Fruit fly (Drosophila melanogaster) whole organism, embryonic: ENCODE data around the gene Drsl1.

Experiments
- Aef1 ChIP-seq: fragments of 200-800 bp; sonication (Bioruptor generic); IDR thresholded peaks from 3 replicates; pipeline ENCODE4 v1.3.6; 2022; ENCODE audit warnings: missing biosample characterization, missing genetic modification characterization
- Antp ChIP-seq: fragments of 200-800 bp; sonication (Bioruptor generic); optimal IDR thresholded peaks from 3 replicates; lab custom pipeline; 2016; ENCODE audit warnings: missing biosample characterization, missing genetic modification characterization
- BEAF-32 ChIP-seq: fragments of 200-800 bp; sonication (Bioruptor generic); optimal IDR thresholded peaks from 3 replicates; lab custom pipeline; 2017; ENCODE audit warnings: missing biosample characterization, missing genetic modification characterization, mild to moderate bottlenecking, moderate library complexity, missing genetic modification reagents
- Bgb ChIP-seq: fragments of 200-800 bp; sonication (Bioruptor generic); IDR thresholded peaks from 2 replicates; pipeline ENCODE4 v1.3.6; 2022; ENCODE audit warnings: missing biosample characterization, missing genetic modification characterization; ENCODE audit not compliant: partially characterized antibody
- CG11723 ChIP-seq: fragments of 200-800 bp; sonication (Bioruptor generic); optimal IDR thresholded peaks from 2 replicates; lab custom pipeline; 2017; ENCODE audit warnings: missing biosample characterization, mild to moderate bottlenecking, missing genetic modification characterization
- CG13287 ChIP-seq: fragments of 200-800 bp; sonication (Bioruptor generic); IDR thresholded peaks from 2 replicates; pipeline ENCODE4 v1.3.6; 2022; ENCODE audit warnings: missing biosample characterization, missing genetic modification characterization; ENCODE audit not compliant: partially characterized antibody
- CG13424 ChIP-seq: fragments of 200-800 bp; sonication (Bioruptor generic); optimal IDR thresholded peaks from 2 replicates; lab custom pipeline; 2019; ENCODE audit warnings: missing biosample characterization, mild to moderate bottlenecking, missing genetic modification characterization, moderate library complexity
- CG14860 ChIP-seq: fragments of 200-800 bp; sonication (Bioruptor generic); IDR thresholded peaks from 3 replicates; pipeline ENCODE4 v1.3.6; 2022; ENCODE audit warnings: missing biosample characterization, missing genetic modification characterization; ENCODE audit not compliant: partially characterized antibody
- CG15514 ChIP-seq: fragments of 200-800 bp; sonication (Bioruptor generic); optimal IDR thresholded peaks from 3 replicates; lab custom pipeline; 2017; ENCODE audit warnings: missing biosample characterization, missing genetic modification characterization, mild to moderate bottlenecking, moderate library complexity, missing genetic modification reagents
- CG16815 ChIP-seq: fragments of 200-800 bp; sonication (Bioruptor generic); optimal IDR thresholded peaks from 3 replicates; lab custom pipeline; 2017; ENCODE audit warnings: missing biosample characterization, mild to moderate bottlenecking, missing genetic modification characterization
- CG17385 ChIP-seq: fragments of 200-800 bp; sonication (Bioruptor generic); optimal IDR thresholded peaks from 3 replicates; lab custom pipeline; 2018; ENCODE audit warnings: missing biosample characterization, mild to moderate bottlenecking, missing genetic modification characterization
- CG18599 ChIP-seq: fragments of 200-800 bp; sonication (Bioruptor generic); optimal IDR thresholded peaks from 3 replicates; lab custom pipeline; 2017; ENCODE audit warnings: missing biosample characterization, missing genetic modification characterization, mild to moderate bottlenecking, moderate library complexity, missing genetic modification reagents
- CG30403 ChIP-seq: fragments of 200-800 bp; sonication (Bioruptor generic); optimal IDR thresholded peaks from 3 replicates; lab custom pipeline; 2016; ENCODE audit warnings: missing biosample characterization, missing genetic modification characterization
- CG31388 ChIP-seq: fragments of 200-800 bp; sonication (Bioruptor generic); optimal IDR thresholded peaks from 2 replicates; lab custom pipeline; 2016; ENCODE audit warnings: missing biosample characterization, missing genetic modification characterization
- CG32767 ChIP-seq: fragments of 200-800 bp; sonication (Bioruptor generic); IDR thresholded peaks from 2 replicates; pipeline ENCODE4 v1.3.6; 2022; ENCODE audit warnings: missing biosample characterization, missing genetic modification characterization
- CG3407 ChIP-seq: fragments of 200-800 bp; sonication (Bioruptor generic); optimal IDR thresholded peaks from 2 replicates; lab custom pipeline; 2018; ENCODE audit warnings: missing biosample characterization, mild to moderate bottlenecking, missing genetic modification characterization
- CG4707 ChIP-seq: fragments of 200-800 bp; sonication (Bioruptor generic); optimal IDR thresholded peaks from 2 replicates; lab custom pipeline; 2018; ENCODE audit warnings: missing biosample characterization, mild to moderate bottlenecking, missing genetic modification characterization, moderate library complexity
- CG5245 ChIP-seq: fragments of 200-800 bp; sonication (Bioruptor generic); optimal IDR thresholded peaks from 3 replicates; lab custom pipeline; 2016; ENCODE audit warnings: missing biosample characterization, missing genetic modification characterization
- CG6272 ChIP-seq: fragments of 200-800 bp; sonication (Bioruptor generic); IDR thresholded peaks from 2 replicates; pipeline ENCODE4 v1.3.6; 2022; ENCODE audit warnings: missing biosample characterization, missing genetic modification characterization
- CG6689 ChIP-seq: fragments of 200-800 bp; sonication (Bioruptor generic); IDR thresholded peaks from 2 replicates; pipeline ENCODE4 v1.3.6; 2022; ENCODE audit warnings: missing biosample characterization, missing genetic modification characterization
- CG6791 ChIP-seq: fragments of 200-800 bp; sonication (Bioruptor generic); IDR thresholded peaks from 3 replicates; pipeline ENCODE4 v1.3.6; 2022; ENCODE audit warnings: missing biosample characterization, missing genetic modification characterization; ENCODE audit not compliant: partially characterized antibody
- CG7928 ChIP-seq: fragments of 200-800 bp; sonication (Bioruptor generic); optimal IDR thresholded peaks from 2 replicates; lab custom pipeline; 2017; ENCODE audit warnings: missing biosample characterization, mild to moderate bottlenecking, missing genetic modification characterization
- CG8388 ChIP-seq: fragments of 200-800 bp; sonication (Bioruptor generic); optimal IDR thresholded peaks from 2 replicates; lab custom pipeline; 2019; ENCODE audit warnings: missing biosample characterization, mild to moderate bottlenecking, missing genetic modification characterization, moderate library complexity
- Doc3 ChIP-seq: fragments of 200-800 bp; sonication (Bioruptor generic); IDR thresholded peaks from 3 replicates; pipeline ENCODE4 v1.3.6; 2022; ENCODE audit warnings: missing biosample characterization, missing genetic modification characterization; ENCODE audit not compliant: partially characterized antibody
- Dp ChIP-seq: fragments of 200-800 bp; sonication (Bioruptor generic); optimal IDR thresholded peaks from 2 replicates; lab custom pipeline; 2018; ENCODE audit warnings: missing biosample characterization, mild to moderate bottlenecking, missing genetic modification characterization, moderate library complexity
- Ets65A ChIP-seq: fragments of 200-800 bp; sonication (Bioruptor generic); peaks from one replicate; lab custom pipeline; 2016; ENCODE audit warnings: missing biosample characterization, missing genetic modification characterization
- Ets97D ChIP-seq: fragments of 200-800 bp; sonication (Bioruptor generic); optimal IDR thresholded peaks from 3 replicates; lab custom pipeline; 2016; ENCODE audit warnings: missing biosample characterization, missing genetic modification characterization
- Fer2 ChIP-seq: fragments of 200-800 bp; sonication (Bioruptor generic); optimal IDR thresholded peaks from 2 replicates; lab custom pipeline; 2018; ENCODE audit warnings: missing biosample characterization, mild to moderate bottlenecking, missing genetic modification characterization, moderate library complexity
- Kr ChIP-seq: fragments of 200-800 bp; sonication (Bioruptor generic); optimal IDR thresholded peaks from 2 replicates; lab custom pipeline; 2017; ENCODE audit warnings: missing biosample characterization, mild to moderate bottlenecking, missing genetic modification characterization
- NC2β ChIP-seq: fragments of 200-800 bp; sonication (Bioruptor generic); optimal IDR thresholded peaks from 2 replicates; lab custom pipeline; 2016; ENCODE audit warnings: missing biosample characterization, missing genetic modification characterization
- Nf-YC ChIP-seq: fragments of 200-800 bp; optimal IDR thresholded peaks from 3 replicates; lab custom pipeline; 2019; ENCODE audit warnings: missing biosample characterization, mild to moderate bottlenecking, missing genetic modification characterization, moderate library complexity
- Sry-δ ChIP-seq: fragments of 200-800 bp; sonication (Bioruptor generic); optimal IDR thresholded peaks from 2 replicates; lab custom pipeline; 2016; ENCODE audit warnings: missing biosample characterization, missing genetic modification characterization
- YL-1 ChIP-seq: fragments of 200-800 bp; sonication (Bioruptor generic); optimal IDR thresholded peaks from 3 replicates; lab custom pipeline; 2017; ENCODE audit warnings: missing biosample characterization, mild to moderate bottlenecking, missing genetic modification characterization
- ac ChIP-seq: fragments of 200-800 bp; sonication (Bioruptor generic); optimal IDR thresholded peaks from 3 replicates; lab custom pipeline; 2017; ENCODE audit warnings: missing biosample characterization, mild to moderate bottlenecking, missing genetic modification characterization
- ara ChIP-seq: fragments of 200-800 bp; sonication (Bioruptor generic); IDR thresholded peaks from 2 replicates; pipeline ENCODE4 v1.3.6; 2022; ENCODE audit warnings: missing biosample characterization, missing genetic modification characterization
- ato ChIP-seq: fragments of 200-800 bp; sonication (Bioruptor generic); IDR thresholded peaks from 2 replicates; pipeline ENCODE4 v1.3.6; 2022; ENCODE audit warnings: missing biosample characterization, missing genetic modification characterization; ENCODE audit not compliant: partially characterized antibody
- chinmo ChIP-seq: fragments of 200-800 bp; sonication (Bioruptor generic); IDR thresholded peaks from 4 replicates; pipeline ENCODE4 v1.3.6; 2022; ENCODE audit warnings: missing biosample characterization, missing genetic modification characterization; ENCODE audit not compliant: partially characterized antibody
- croc ChIP-seq: fragments of 200-800 bp; sonication (Bioruptor generic); conservative IDR thresholded peaks from 3 replicates; pipeline ENCODE4 v1.3.6; 2022; ENCODE audit warnings: missing biosample characterization, missing genetic modification characterization
- crp ChIP-seq, 2 experiments: fragments of 200-800 bp; sonication (Bioruptor generic); optimal IDR thresholded peaks; 2 replicates in 1 of 2; 3 replicates in 1 of 2; lab custom pipeline; 2017; ENCODE audit warnings: missing biosample characterization in 2 of 2, missing genetic modification characterization in 2 of 2, mild to moderate bottlenecking in 1 of 2, moderate library complexity in 1 of 2
- en ChIP-seq: fragments of 200-800 bp; sonication (Bioruptor generic); optimal IDR thresholded peaks from 2 replicates; lab custom pipeline; 2016; ENCODE audit warnings: missing biosample characterization, missing genetic modification characterization
- hbn ChIP-seq: fragments of 200-800 bp; sonication (Bioruptor generic); IDR thresholded peaks from 2 replicates; pipeline ENCODE4 v1.3.6; 2022; ENCODE audit warnings: missing biosample characterization, missing genetic modification characterization; ENCODE audit not compliant: partially characterized antibody
- ind ChIP-seq: fragments of 200-800 bp; sonication (Bioruptor generic); optimal IDR thresholded peaks from 3 replicates; lab custom pipeline; 2016; ENCODE audit warnings: missing biosample characterization, missing genetic modification characterization
- jumu ChIP-seq: fragments of 200-800 bp; sonication (Bioruptor generic); optimal IDR thresholded peaks from 3 replicates; lab custom pipeline; 2016; ENCODE audit warnings: missing biosample characterization, missing genetic modification characterization
- kah ChIP-seq: fragments of 200-800 bp; sonication (Bioruptor generic); optimal IDR thresholded peaks from 2 replicates; lab custom pipeline; 2018; ENCODE audit warnings: missing biosample characterization, mild to moderate bottlenecking, missing genetic modification characterization
- kay ChIP-seq: fragments of 200-800 bp; sonication (Bioruptor generic); optimal IDR thresholded peaks from 2 replicates; lab custom pipeline; 2016; ENCODE audit warnings: missing biosample characterization, missing genetic modification characterization
- pita ChIP-seq: fragments of 200-800 bp; sonication (Bioruptor generic); optimal IDR thresholded peaks from 2 replicates; lab custom pipeline; 2017; ENCODE audit warnings: missing biosample characterization, mild to moderate bottlenecking, missing genetic modification characterization
- pzg ChIP-seq: fragments of 200-800 bp; sonication (Bioruptor generic); optimal IDR thresholded peaks from 3 replicates; lab custom pipeline; 2018; ENCODE audit warnings: missing biosample characterization, mild to moderate bottlenecking, missing genetic modification characterization, moderate library complexity
- trh ChIP-seq: fragments of 200-800 bp; sonication (Bioruptor generic); optimal IDR thresholded peaks from 2 replicates; lab custom pipeline; 2016; ENCODE audit warnings: missing biosample characterization, missing genetic modification characterization
- twi ChIP-seq: fragments of 200-800 bp; optimal IDR thresholded peaks from 2 replicates; lab custom pipeline; 2019; ENCODE audit warnings: missing biosample characterization, mild to moderate bottlenecking, missing genetic modification characterization, moderate library complexity
- usp ChIP-seq: fragments of >200 bp; optimal IDR thresholded peaks from 2 replicates; lab custom pipeline; 2017; ENCODE audit warnings: missing biosample characterization, missing genetic modification characterization

Drsl1 gene

DNA sequence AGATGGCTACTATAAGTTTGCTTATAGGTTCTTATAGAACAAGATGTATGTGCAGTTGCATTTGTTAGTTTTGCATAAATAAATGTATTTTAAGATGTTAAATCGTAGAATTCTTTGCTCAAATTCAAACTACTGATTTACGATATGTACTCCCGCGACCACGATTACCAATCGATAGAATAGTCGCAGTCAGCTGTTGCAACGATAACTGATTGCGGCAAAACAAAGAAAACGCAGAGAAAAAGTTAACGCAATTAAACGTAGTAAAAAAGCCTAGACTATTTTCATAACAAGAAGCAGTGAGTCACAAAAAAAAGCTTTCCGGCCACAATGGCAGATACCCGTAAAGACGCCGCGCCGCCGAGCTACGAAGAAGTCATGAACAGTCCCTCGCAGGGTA is 41.0 kb upstream of the Drsl1 start, which contains the start of gene CG12012 (continued):
- TF ChIP-seq CG4707 (no peak), CG14860 (no peak; the same call in 2 of the 3 replicates), CG7928 (no peak), Sry-δ (peak; percentile 4), Ets97D (GFP tag; lab: Kevin White, UChicago) (no peak), Bgb (GFP tag; lab: Robert Waterston, UW) (peak; percentile 57), CG30403 (no peak), trh (GFP tag; lab: Kevin White, UChicago) (no peak), CG18599 (GFP tag; lab: Kevin White, UChicago) (no peak), CG15514 (no peak), CG8388 (GFP tag; lab: Kevin White, UChicago) (no peak), ato (no peak), CG32767 (GFP tag; lab: Robert Waterston, UW) (no peak), Kr (no peak), kah (GFP tag; lab: Kevin White, UChicago) (no peak), CG3407 (GFP tag; lab: Kevin White, UChicago) (no peak), pita (GFP tag; lab: Kevin White, UChicago) (no peak), Dp (peak; percentile 80), CG6689 (no peak), Ets65A (GFP tag; lab: Kevin White, UChicago) (peak; percentile 62), CG16815 (GFP tag; lab: Kevin White, UChicago) (no peak), Antp (no peak), CG6791 (peak; percentile 58; the same call in 2 of the 3 replicates), CG5245 (GFP tag; lab: Kevin White, UChicago) (no peak), CG13287 (GFP tag; lab: Robert Waterston, UW) (peak; percentile 68), Aef1 (GFP tag; lab: Robert Waterston, UW) (no peak), kay (GFP tag; lab: Kevin White, UChicago) (no peak), pzg (GFP tag; lab: Kevin White, UChicago) (peak; percentile 18), ind (GFP tag; lab: Kevin White, UChicago) (no peak), YL-1 (GFP tag; lab: Kevin White, UChicago) (peak; percentile 10), CG11723 (GFP tag; lab: Kevin White, UChicago) (no peak), Nf-YC (tag; lab: Kevin White, UChicago) (no peak), CG17385 (GFP tag; lab: Kevin White, UChicago) (no peak), NC2β (no peak), en (GFP tag; lab: Kevin White, UChicago) (no peak), crp (GFP tag; optimal IDR thresholded peaks at IDR 0.05; lab: Kevin White, UChicago) (peak; percentile 10 to 83), CG31388 (GFP tag; lab: Kevin White, UChicago) (no peak), ara (no peak), BEAF-32 (GFP tag; lab: Kevin White, UChicago) (peak; percentile 45), Fer2 (tag; lab: Kevin White, UChicago) (no peak), croc (GFP tag; lab: Robert Waterston, UW) (no peak), hbn (GFP tag; lab: Robert Waterston, UW) (peak; percentile 39; the same call in 1 of the 2 replicates), chinmo (0 out of 4 replicates have a peak, but pooled peaks have one; percentile 20), Doc3 (GFP tag; lab: Robert Waterston, UW) (peak; percentile 38; the same call in 1 of the 3 replicates), twi (tag; lab: Kevin White, UChicago) (no peak), CG6272 (GFP tag; lab: Robert Waterston, UW) (no peak), usp (GFP tag; lab: Kevin White, UChicago) (no peak), CG13424 (tag; lab: Kevin White, UChicago) (no peak), ac (GFP tag; lab: Kevin White, UChicago) (no peak), jumu (no peak)
